Fruit fly (Drosophila melanogaster): Measurements from ENCODE around the gene CG3342.

dm6 chrX:6574488-6574887 is 46.8 kb upstream of the CG3342 start:
- TF ChIP-seq h (GFP tag; optimal IDR thresholded peaks at IDR 0.05) = peak; percentile 47
- TF ChIP-seq Mio (GFP tag; optimal IDR thresholded peaks at IDR 0.05) = no peak
- TF ChIP-seq psq (GFP tag; optimal IDR thresholded peaks at IDR 0.05) = no peak
- TF ChIP-seq Dfd (GFP tag; optimal IDR thresholded peaks at IDR 0.05) = no peak
- TF ChIP-seq pan (optimal IDR thresholded peaks at IDR 0.05) = no peak
- TF ChIP-seq sage (GFP tag; optimal IDR thresholded peaks at IDR 0.05) = no peak
- no peak for TF ChIP-seq tai (GFP tag; optimal IDR thresholded peaks at IDR 0.05)
- no peak for TF ChIP-seq woc (GFP tag; optimal IDR thresholded peaks at IDR 0.05)
- no peak for TF ChIP-seq CG9705 (GFP tag; optimal IDR thresholded peaks at IDR 0.05)
- peak; percentile 18 for TF ChIP-seq br (GFP tag; optimal IDR thresholded peaks at IDR 0.05)
- no peak for TF ChIP-seq OdsH (GFP tag; optimal IDR thresholded peaks at IDR 0.05)
